Fruit fly (Drosophila melanogaster) whole organism, wandering third instar larva: ENCODE measurements around the gene CG15449.

Experiments
- Dfd ChIP-seq: fragments of >200 bp; optimal IDR thresholded peaks from 2 replicates; lab custom pipeline; 2017; ENCODE audit warnings: missing biosample characterization, missing genetic modification characterization
- Hr78 ChIP-seq: fragments of >200 bp; optimal IDR thresholded peaks from 2 replicates; lab custom pipeline; 2017; ENCODE audit warnings: missing biosample characterization, missing genetic modification characterization
- Mio ChIP-seq: sonication (Bioruptor generic); optimal IDR thresholded peaks from 2 replicates; lab custom pipeline; 2016; ENCODE audit warnings: missing biosample characterization, missing genetic modification characterization
- Myc ChIP-seq: fragments of >200 bp; optimal IDR thresholded peaks from 2 replicates; lab custom pipeline; 2017
- Rel ChIP-seq, 2 experiments: fragments of 200-800 bp; sonication (Bioruptor generic) in 1 of 2; optimal IDR thresholded peaks; 2 replicates in 1 of 2; 3 replicates in 1 of 2; lab custom pipeline; 2016 to 2019; ENCODE audit warnings: mild to moderate bottlenecking in 2 of 2, missing biosample characterization in 2 of 2, missing genetic modification characterization in 2 of 2, moderate library complexity in 1 of 2
- fru ChIP-seq: fragments of 200-800 bp; sonication (Bioruptor generic); optimal IDR thresholded peaks from 3 replicates; lab custom pipeline; 2016; ENCODE audit warnings: missing biosample characterization, mild to moderate bottlenecking, missing genetic modification characterization
- jim ChIP-seq: fragments of 175-275, 200-325 bp; sonication (Bioruptor generic); optimal IDR thresholded peaks from 2 replicates; lab custom pipeline; 2016; ENCODE audit warnings: missing biosample characterization, mild to moderate bottlenecking, missing genetic modification characterization
- lola ChIP-seq: fragments of >200 bp; optimal IDR thresholded peaks from 2 replicates; lab custom pipeline; 2017; ENCODE audit warnings: missing biosample characterization, missing genetic modification characterization
- pan ChIP-seq: fragments of >200 bp; optimal IDR thresholded peaks from 2 replicates; lab custom pipeline; 2017
- sv ChIP-seq: fragments of 200-800 bp; sonication (Bioruptor generic); optimal IDR thresholded peaks from 3 replicates; lab custom pipeline; 2016; ENCODE audit warnings: missing biosample characterization, missing genetic modification characterization
- tai ChIP-seq: sonication (Bioruptor generic); optimal IDR thresholded peaks from 2 replicates; lab custom pipeline; 2016; ENCODE audit warnings: missing biosample characterization, missing genetic modification characterization

DNA sequence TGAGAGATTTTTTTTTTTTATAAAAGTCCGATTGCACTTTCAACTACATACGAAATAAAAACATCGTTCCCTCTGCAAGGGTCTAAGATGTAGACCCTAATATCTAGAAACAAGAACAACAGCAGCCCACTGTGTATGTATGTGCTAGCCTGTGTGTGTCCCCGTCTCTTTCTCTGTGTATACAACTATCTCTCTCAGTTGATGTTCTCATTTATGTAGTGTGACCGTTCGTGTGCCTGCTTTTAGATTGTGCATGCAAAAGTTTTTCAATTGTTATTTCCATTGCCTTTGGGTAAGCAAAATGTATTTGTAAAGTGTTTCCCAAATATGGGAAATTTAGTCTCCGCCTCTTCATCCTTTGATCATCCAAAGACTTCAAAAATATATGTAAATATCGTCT is 39.9 kb upstream of the CG15449 start:
- no peak for TF ChIP-seq jim
- no peak for TF ChIP-seq tai (GFP tag; lab: Kevin White, UChicago)
- TF ChIP-seq sv (GFP tag; lab: Kevin White, UChicago) = no peak
- no peak for TF ChIP-seq fru (GFP tag; lab: Kevin White, UChicago)
- no peak for TF ChIP-seq Myc (lab: Kevin White, UChicago)
- no peak for TF ChIP-seq pan (lab: Kevin White, UChicago)
- no peak for TF ChIP-seq Rel (GFP tag; optimal IDR thresholded peaks at IDR 0.05; lab: Kevin White, UChicago)
- TF ChIP-seq Rel (tag; optimal IDR thresholded peaks at IDR 0.05; lab: Kevin White, UChicago) = no peak
- no peak for TF ChIP-seq Mio (GFP tag; lab: Kevin White, UChicago)
- TF ChIP-seq lola = no peak
- TF ChIP-seq Dfd = no peak
- no peak for TF ChIP-seq Hr78 (GFP tag; lab: Kevin White, UChicago)
